Fruit fly (Drosophila melanogaster) whole organism, prepupa: ENCODE results near the gene Ankrd49.

Experiments
- CG10631 ChIP-seq: fragments of 200-800 bp; sonication (Bioruptor generic); optimal IDR thresholded peaks from 2 replicates; lab custom pipeline; 2016; ENCODE audit warnings: missing biosample characterization, missing genetic modification characterization
- CG7368 ChIP-seq: fragments of 200-800 bp; sonication (Bioruptor generic); optimal IDR thresholded peaks from 3 replicates; lab custom pipeline; 2016; ENCODE audit warnings: missing biosample characterization, missing genetic modification characterization
- Smox ChIP-seq: fragments of 200-800 bp; sonication (Bioruptor generic); optimal IDR thresholded peaks from 3 replicates; lab custom pipeline; 2016; ENCODE audit warnings: missing biosample characterization, missing genetic modification characterization
- Sox14 ChIP-seq: fragments of 200-800 bp; sonication (Bioruptor generic); optimal IDR thresholded peaks from 3 replicates; lab custom pipeline; 2016; ENCODE audit warnings: missing biosample characterization, missing genetic modification characterization

dm6 chr2L:15011779-15012178, 4.5 kb upstream of the Ankrd49 start:
- TF ChIP-seq CG10631 (GFP tag; lab: Kevin White, UChicago) (no peak), CG7368 (GFP tag; lab: Kevin White, UChicago) (no peak), Smox (GFP tag; lab: Kevin White, UChicago) (no peak), Sox14 (GFP tag; lab: Kevin White, UChicago) (no peak)
